Worm (Caenorhabditis elegans) whole organism, mixed stage, embryonic: ENCODE results near the gene clec-212.

Experiments
- ceh-83 ChIP-seq: fragments of 200-800 bp; sonication (Bioruptor generic); optimal IDR thresholded peaks from 2 replicates; lab custom pipeline; 2018; ENCODE audit warnings: mild to moderate bottlenecking, missing genetic modification characterization, missing compliant biosample characterization
- nhr-76 ChIP-seq: sonication (generic microtip); optimal IDR thresholded peaks from 2 replicates; lab custom pipeline; 2017; ENCODE audit warnings: missing biosample characterization, missing genetic modification characterization
- pha-4 ChIP-seq: fragments of 150-350 bp; optimal IDR thresholded peaks from 2 replicates; lab custom pipeline; 2018; ENCODE audit warnings: missing biosample characterization, missing genetic modification reagents, missing genetic modification characterization
- snpc-4 ChIP-seq: fragments of 150-350 bp; optimal IDR thresholded peaks from 2 replicates; lab custom pipeline; 2014; ENCODE audit warnings: missing biosample characterization, missing genetic modification characterization
- sptf-1 ChIP-seq: sonication (generic microtip); optimal IDR thresholded peaks from 2 replicates; lab custom pipeline; 2017; ENCODE audit warnings: mild to moderate bottlenecking, missing genetic modification characterization, moderate library complexity, missing compliant biosample characterization
- unc-62 ChIP-seq: fragments of 150-350 bp; optimal IDR thresholded peaks from 2 replicates; lab custom pipeline; 2014; ENCODE audit warnings: missing biosample characterization, missing genetic modification reagents, missing genetic modification characterization
- ztf-11 ChIP-seq: fragments of 150-350 bp; optimal IDR thresholded peaks from 2 replicates; lab custom pipeline; 2014; ENCODE audit warnings: missing biosample characterization, missing genetic modification characterization

DNA sequence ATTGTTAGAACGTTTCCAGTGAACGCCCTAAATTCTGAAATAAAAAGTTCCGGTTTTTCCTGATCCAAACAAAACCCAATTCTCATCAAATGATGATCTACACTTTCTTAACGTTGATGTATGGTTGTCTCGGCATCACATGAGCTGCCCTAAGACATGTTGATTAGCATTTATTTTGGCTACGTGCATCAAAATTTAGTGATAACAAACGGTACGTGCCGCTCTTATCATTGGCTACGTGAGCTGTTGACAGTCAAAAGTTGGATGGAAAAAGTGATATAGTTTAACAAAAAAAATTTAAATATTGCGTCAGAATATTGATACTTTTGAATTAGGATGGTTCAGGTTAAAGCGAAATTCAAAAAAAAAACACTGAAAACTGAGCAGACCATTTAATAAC is 22.2 kb downstream of the clec-212 start:
- TF ChIP-seq snpc-4 (tag; lab: Kevin White, UChicago) (no peak), ztf-11 (tag; lab: Kevin White, UChicago) (no peak), unc-62 (GFP tag; lab: Kevin White, UChicago) (no peak), sptf-1 (no peak), nhr-76 (tag; lab: Kevin White, UChicago) (no peak), pha-4 (tag; lab: Kevin White, UChicago) (no peak), ceh-83 (GFP tag; lab: Kevin White, UChicago) (no peak)
